Worm (Caenorhabditis elegans) whole organism, late embryonic: Measurements from ENCODE around the gene strd-1.

Source experiments
- C08G9.2 ChIP-seq: sonication (generic microtip); optimal IDR thresholded peaks from 2 replicates; lab custom pipeline; 2016; ENCODE audit warnings: mild to moderate bottlenecking, missing genetic modification characterization, moderate library complexity, missing compliant biosample characterization
- C38D4.7 ChIP-seq: fragments of 200-800 bp; sonication (Bioruptor generic); optimal IDR thresholded peaks from 2 replicates; lab custom pipeline; 2018; ENCODE audit warnings: mild to moderate bottlenecking, missing genetic modification characterization, moderate library complexity, missing compliant biosample characterization
- F13H6.1 ChIP-seq: sonication (generic microtip); optimal IDR thresholded peaks from 2 replicates; lab custom pipeline; 2016; ENCODE audit warnings: missing genetic modification characterization, missing compliant biosample characterization
- K02D7.2 ChIP-seq: sonication (generic microtip); optimal IDR thresholded peaks from 2 replicates; lab custom pipeline; 2017; ENCODE audit warnings: mild to moderate bottlenecking, missing genetic modification characterization, missing compliant biosample characterization
- T23F11.4 ChIP-seq: fragments of 200-800 bp; sonication (Bioruptor generic); optimal IDR thresholded peaks from 2 replicates; lab custom pipeline; 2018; ENCODE audit warnings: mild to moderate bottlenecking, missing genetic modification characterization, missing compliant biosample characterization
- ama-1 ChIP-seq: fragments of 150-350 bp; optimal IDR thresholded peaks from 2 replicates; lab custom pipeline; 2014
- ceh-2 ChIP-seq: sonication (generic microtip); optimal IDR thresholded peaks from 2 replicates; lab custom pipeline; 2016; ENCODE audit warnings: missing genotype, missing genetic modification characterization, missing compliant biosample characterization
- ceh-24 ChIP-seq: sonication (generic microtip); optimal IDR thresholded peaks from 2 replicates; lab custom pipeline; 2016; ENCODE audit warnings: mild to moderate bottlenecking, missing genetic modification characterization, missing compliant biosample characterization
- ceh-45 ChIP-seq: fragments of 200-800 bp; sonication (Bioruptor generic); IDR thresholded peaks from 2 replicates; pipeline ENCODE4 v1.3.6; 2022; ENCODE audit warnings: missing genetic modification reagents, missing genetic modification characterization, missing compliant biosample characterization
- ceh-9 ChIP-seq: sonication (generic microtip); optimal IDR thresholded peaks from 2 replicates; lab custom pipeline; 2016; ENCODE audit warnings: mild to moderate bottlenecking, missing genetic modification characterization, inconsistent platforms, missing compliant biosample characterization
- che-1 ChIP-seq: sonication (generic microtip); optimal IDR thresholded peaks from 2 replicates; lab custom pipeline; 2016; ENCODE audit warnings: mild to moderate bottlenecking, missing genetic modification characterization, missing compliant biosample characterization
- dmd-4 ChIP-seq: sonication (generic microtip); optimal IDR thresholded peaks from 2 replicates; lab custom pipeline; 2016; ENCODE audit warnings: borderline replicate concordance, missing genetic modification characterization, missing compliant biosample characterization
- elt-2 ChIP-seq: sonication (generic microtip); optimal IDR thresholded peaks from 2 replicates; lab custom pipeline; 2016; ENCODE audit warnings: missing genetic modification reagents, missing genetic modification characterization, missing compliant biosample characterization
- ets-4 ChIP-seq: sonication (generic microtip); optimal IDR thresholded peaks from 2 replicates; lab custom pipeline; 2016; ENCODE audit warnings: missing genetic modification characterization, missing compliant biosample characterization
- eyg-1 ChIP-seq: sonication (generic microtip); optimal IDR thresholded peaks from 2 replicates; lab custom pipeline; 2016; ENCODE audit warnings: missing genotype, missing genetic modification characterization, missing compliant biosample characterization
- fkh-10 ChIP-seq: fragments of 150-350 bp; optimal IDR thresholded peaks from 2 replicates; lab custom pipeline; 2014; ENCODE audit warnings: missing biosample characterization, missing genetic modification reagents, missing genetic modification characterization
- fkh-6 ChIP-seq: sonication (generic microtip); optimal IDR thresholded peaks from 2 replicates; lab custom pipeline; 2016; ENCODE audit warnings: missing genetic modification characterization, missing compliant biosample characterization
- hlh-13 ChIP-seq: fragments of 200-800 bp; sonication (Bioruptor generic); optimal IDR thresholded peaks from 2 replicates; lab custom pipeline; 2018; ENCODE audit warnings: mild to moderate bottlenecking, missing genetic modification characterization, missing compliant biosample characterization
- hlh-30 ChIP-seq: sonication (generic microtip); optimal IDR thresholded peaks from 2 replicates; lab custom pipeline; 2017; ENCODE audit warnings: antibody characterized with exemption, missing genetic modification characterization, missing compliant biosample characterization; ENCODE audit not compliant: insufficient read depth
- hlh-8 ChIP-seq: sonication (generic microtip); optimal IDR thresholded peaks from 2 replicates; lab custom pipeline; 2016; ENCODE audit warnings: missing genotype, missing genetic modification characterization, missing compliant biosample characterization
- lin-11 ChIP-seq: fragments of 200-800 bp; sonication (Bioruptor generic); optimal IDR thresholded peaks from 2 replicates; lab custom pipeline; 2018; ENCODE audit warnings: mild to moderate bottlenecking, missing genetic modification characterization, missing compliant biosample characterization
- nfya-1 ChIP-seq: sonication (generic microtip); optimal IDR thresholded peaks from 2 replicates; lab custom pipeline; 2017; ENCODE audit warnings: missing genetic modification characterization, mild to moderate bottlenecking, missing compliant biosample characterization, antibody characterized with exemption, moderate library complexity
- nhr-232 ChIP-seq: sonication (generic microtip); optimal IDR thresholded peaks from 2 replicates; lab custom pipeline; 2016; ENCODE audit warnings: missing genetic modification characterization, missing compliant biosample characterization
- npax-4 ChIP-seq: sonication (generic microtip); optimal IDR thresholded peaks from 2 replicates; lab custom pipeline; 2016; ENCODE audit warnings: missing genetic modification characterization, missing compliant biosample characterization
- odd-2 ChIP-seq: sonication (generic microtip); optimal IDR thresholded peaks from 2 replicates; lab custom pipeline; 2017; ENCODE audit warnings: antibody characterized with exemption, mild to moderate bottlenecking, missing genetic modification characterization, missing compliant biosample characterization
- pat-9 ChIP-seq: fragments of 200-800 bp; sonication (Bioruptor generic); optimal IDR thresholded peaks from 2 replicates; lab custom pipeline; 2018; ENCODE audit warnings: mild to moderate bottlenecking, missing genetic modification characterization, moderate library complexity, missing compliant biosample characterization
- pha-2 ChIP-seq: sonication (generic microtip); optimal IDR thresholded peaks from 2 replicates; lab custom pipeline; 2017; ENCODE audit warnings: mild to moderate bottlenecking, missing genetic modification characterization, missing compliant biosample characterization
- pha-4 ChIP-seq: fragments of 150-350 bp; optimal IDR thresholded peaks from 2 replicates; lab custom pipeline; 2018; ENCODE audit warnings: missing biosample characterization, missing genetic modification reagents, missing genetic modification characterization
- pqm-1 ChIP-seq: sonication (generic microtip); optimal IDR thresholded peaks from 2 replicates; lab custom pipeline; 2016; ENCODE audit warnings: missing genetic modification characterization, missing compliant biosample characterization
- pros-1 ChIP-seq: fragments of 150-350 bp; optimal IDR thresholded peaks from 2 replicates; lab custom pipeline; 2014; ENCODE audit warnings: missing biosample characterization, missing genetic modification reagents, missing genetic modification characterization
- sdc-2 ChIP-seq: sonication (generic microtip); optimal IDR thresholded peaks from 2 replicates; lab custom pipeline; 2016; ENCODE audit warnings: missing genotype, missing genetic modification characterization, missing compliant biosample characterization
- sox-2 ChIP-seq: fragments of 200-800 bp; sonication (Bioruptor generic); IDR thresholded peaks from 2 replicates; pipeline ENCODE4 v1.3.6; 2022; ENCODE audit warnings: missing genetic modification reagents, missing genetic modification characterization, missing compliant biosample characterization
- sox-4 ChIP-seq: sonication (generic microtip); optimal IDR thresholded peaks from 2 replicates; lab custom pipeline; 2017; ENCODE audit warnings: mild to moderate bottlenecking, missing genetic modification characterization, inconsistent platforms, missing compliant biosample characterization
- tbx-2 ChIP-seq: sonication (generic microtip); optimal IDR thresholded peaks from 2 replicates; lab custom pipeline; 2016; ENCODE audit warnings: missing genetic modification characterization, missing compliant biosample characterization
- ttx-3 ChIP-seq: sonication (generic microtip); optimal IDR thresholded peaks from 2 replicates; lab custom pipeline; 2016; ENCODE audit warnings: missing genetic modification reagents, missing genetic modification characterization, missing compliant biosample characterization
- unc-3 ChIP-seq, 2 experiments: fragments of 200-800 bp in 1 of 2; sonication (Bioruptor generic) in 1 of 2; sonication (generic microtip) in 1 of 2; conservative IDR thresholded peaks in 1 of 2; optimal IDR thresholded peaks in 1 of 2; 2 replicates each; pipeline versions ENCODE4 v1.3.6 to Lab custom; 2016 to 2022; ENCODE audit warnings: missing compliant biosample characterization in 2 of 2, missing genetic modification characterization in 2 of 2, missing genetic modification reagents in 1 of 2
- ztf-16 ChIP-seq: sonication (generic microtip); optimal IDR thresholded peaks from 2 replicates; lab custom pipeline; 2017; ENCODE audit warnings: missing genetic modification characterization, missing compliant biosample characterization

Gene strd-1

ce11 chrIII:10911160-10911559, 36.1 kb upstream of the strd-1 start, which contains the start of gene cut-6:
Gene cut-6 (plus strand): TSS chrIII:10911460.
- TF ChIP-seq C08G9.2 (tag; lab: Kevin White, UChicago) (no peak), K02D7.2 (tag; lab: Kevin White, UChicago) (no peak), ztf-16 (tag; lab: Kevin White, UChicago) (no peak), ceh-9 (tag; lab: Kevin White, UChicago) (no peak), ama-1 (lab: Kevin White, UChicago) (no peak), T23F11.4 (GFP tag; lab: Kevin White, UChicago) (no peak)

- TF ChIP-seq ets-4 (tag; lab: Kevin White, UChicago): no peak
- TF ChIP-seq pha-2 (tag; lab: Kevin White, UChicago): no peak
- no peak for TF ChIP-seq ama-1 (lab: Kevin White, UChicago)
- TF ChIP-seq hlh-8 (tag; lab: Kevin White, UChicago): no peak
- TF ChIP-seq sox-2 (GFP tag; lab: Robert Waterston, UW): no peak
- no peak for TF ChIP-seq K02D7.2 (tag; lab: Kevin White, UChicago)
- no peak for TF ChIP-seq sdc-2 (tag; lab: Kevin White, UChicago)
- TF ChIP-seq lin-11 (tag; lab: Kevin White, UChicago): no peak
- TF ChIP-seq pros-1: no peak
- no peak for TF ChIP-seq ceh-45
- no peak for TF ChIP-seq ceh-24 (tag; lab: Kevin White, UChicago)
- no peak for TF ChIP-seq fkh-10 (GFP tag; lab: Kevin White, UChicago)
- no peak for TF ChIP-seq che-1
- TF ChIP-seq F13H6.1 (tag; lab: Kevin White, UChicago): no peak
- no peak for TF ChIP-seq C38D4.7
- no peak for TF ChIP-seq elt-2
- no peak for TF ChIP-seq sox-4 (tag; lab: Kevin White, UChicago)
- TF ChIP-seq pha-4: no peak
Observed at ce11 chrIII:10914971-10915370, 32.3 kb upstream of the strd-1 start.

DNA sequence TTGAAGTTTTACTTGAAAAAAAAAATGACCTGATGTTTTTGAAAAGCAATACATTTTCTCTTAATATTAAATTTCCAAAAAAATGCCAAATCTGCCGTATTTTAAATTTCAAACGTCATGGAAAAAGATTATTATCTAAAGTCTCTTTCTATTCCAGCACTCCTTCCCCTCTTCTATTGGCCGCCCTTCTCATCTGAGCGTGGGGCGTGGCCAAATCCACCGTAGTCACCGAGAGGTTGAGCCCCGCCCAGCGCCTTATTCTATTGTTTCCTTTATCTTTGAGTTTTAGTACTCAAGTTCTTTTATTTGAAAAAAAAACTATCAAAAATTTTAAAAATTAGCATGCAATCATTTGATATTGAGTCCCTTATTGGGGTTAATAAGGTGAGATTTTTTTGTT, 27.2 kb upstream of the strd-1 start, which contains the start of gene vab-7:
TSS of gene vab-7 (plus strand) at position 301 of the 400 bp plus-strand sequence.
- TF ChIP-seq odd-2 (tag; lab: Kevin White, UChicago) (no peak), tbx-2 (tag; lab: Kevin White, UChicago) (no peak), ztf-16 (tag; lab: Kevin White, UChicago) (no peak), C38D4.7 (no peak), unc-3 (GFP tag; conservative IDR thresholded peaks at IDR 0.05; lab: Robert Waterston, UW) (no peak), unc-3 (tag; optimal IDR thresholded peaks at IDR 0.05; lab: Kevin White, UChicago) (no peak), hlh-13 (GFP tag; lab: Kevin White, UChicago) (no peak), ttx-3 (tag; lab: Kevin White, UChicago) (no peak), fkh-6 (no peak), hlh-30 (no peak), F13H6.1 (tag; lab: Kevin White, UChicago) (no peak), eyg-1 (tag; lab: Kevin White, UChicago) (no peak), pha-4 (no peak), dmd-4 (tag; lab: Kevin White, UChicago) (no peak), npax-4 (tag; lab: Kevin White, UChicago) (no peak), ceh-2 (tag; lab: Kevin White, UChicago) (no peak), nhr-232 (no peak), ceh-24 (tag; lab: Kevin White, UChicago) (no peak), pat-9 (tag; lab: Kevin White, UChicago) (no peak), pqm-1 (tag; lab: Kevin White, UChicago) (no peak), nfya-1 (no peak)
- TF ChIP-seq, all 69 proteins: peak for 0
